Fruit fly (Drosophila melanogaster) whole organism, embryonic: ENCODE measurements around the gene Pnn.

Experiments used
- CG10267 ChIP-seq: fragments of 200-800 bp; sonication (Bioruptor generic); optimal IDR thresholded peaks from 2 replicates; lab custom pipeline; 2018; ENCODE audit warnings: missing biosample characterization, mild to moderate bottlenecking, missing genetic modification characterization, moderate library complexity
- CG10366 ChIP-seq: fragments of 200-800 bp; sonication (Bioruptor generic); IDR thresholded peaks from 2 replicates; pipeline ENCODE4 v1.3.6; 2022; ENCODE audit warnings: missing biosample characterization, missing genetic modification characterization
- CG11398 ChIP-seq: fragments of 200-800 bp; sonication (Bioruptor generic); optimal IDR thresholded peaks from 2 replicates; lab custom pipeline; 2016; ENCODE audit warnings: missing biosample characterization, missing genetic modification characterization
- CG11696 ChIP-seq: fragments of 200-800 bp; sonication (Bioruptor generic); IDR thresholded peaks from 2 replicates; pipeline ENCODE4 v1.3.6; 2022; ENCODE audit warnings: missing biosample characterization, missing genetic modification characterization
- CG12219 ChIP-seq: fragments of 200-800 bp; sonication (Bioruptor generic); optimal IDR thresholded peaks from 3 replicates; lab custom pipeline; 2018; ENCODE audit warnings: missing biosample characterization, mild to moderate bottlenecking, missing genetic modification characterization
- CG12942 ChIP-seq: fragments of 200-800 bp; sonication (Bioruptor generic); optimal IDR thresholded peaks from 3 replicates; lab custom pipeline; 2016; ENCODE audit warnings: missing biosample characterization, missing genetic modification characterization
- CG13775 ChIP-seq: fragments of 200-800 bp; sonication (Bioruptor generic); optimal IDR thresholded peaks from 3 replicates; lab custom pipeline; 2017; ENCODE audit warnings: missing biosample characterization, mild to moderate bottlenecking, missing genetic modification characterization
- CG15011 ChIP-seq: fragments of 200-800 bp; sonication (Bioruptor generic); optimal IDR thresholded peaks from 3 replicates; lab custom pipeline; 2018; ENCODE audit warnings: missing biosample characterization, mild to moderate bottlenecking, missing genetic modification characterization
- CG15073 ChIP-seq: fragments of 200-800 bp; sonication (Bioruptor generic); optimal IDR thresholded peaks from 2 replicates; lab custom pipeline; 2016; ENCODE audit warnings: missing biosample characterization, missing genetic modification characterization
- CG15269 ChIP-seq: fragments of 200-800 bp; sonication (Bioruptor generic); optimal IDR thresholded peaks from 2 replicates; lab custom pipeline; 2018; ENCODE audit warnings: missing biosample characterization, mild to moderate bottlenecking, missing genetic modification characterization, moderate library complexity
- CG17568 ChIP-seq: fragments of 200-800 bp; sonication (Bioruptor generic); optimal IDR thresholded peaks from 2 replicates; lab custom pipeline; 2018; ENCODE audit warnings: missing biosample characterization, mild to moderate bottlenecking, missing genetic modification characterization, moderate library complexity
- CG1792 ChIP-seq: fragments of 200-800 bp; sonication (Bioruptor generic); optimal IDR thresholded peaks from 2 replicates; lab custom pipeline; 2016; ENCODE audit warnings: missing biosample characterization, missing genetic modification characterization
- CG32532 ChIP-seq: fragments of 200-800 bp; sonication (Bioruptor generic); IDR thresholded peaks from 2 replicates; pipeline ENCODE4 v1.3.6; 2022; ENCODE audit warnings: missing biosample characterization, missing genetic modification characterization
- CG3847 ChIP-seq: fragments of 200-800 bp; sonication (Bioruptor generic); IDR thresholded peaks from 2 replicates; pipeline ENCODE4 v1.3.6; 2022; ENCODE audit warnings: missing biosample characterization, missing genetic modification characterization
- CG6654 ChIP-seq: fragments of 200-800 bp; sonication (Bioruptor generic); optimal IDR thresholded peaks from 2 replicates; lab custom pipeline; 2017; ENCODE audit warnings: missing biosample characterization, mild to moderate bottlenecking, missing genetic modification characterization
- CG6813 ChIP-seq: fragments of 200-800 bp; sonication (Bioruptor generic); optimal IDR thresholded peaks from 2 replicates; lab custom pipeline; 2017; ENCODE audit warnings: missing biosample characterization, missing genetic modification characterization, mild to moderate bottlenecking, moderate library complexity, missing genetic modification reagents
- CG7372 ChIP-seq: fragments of 200-800 bp; sonication (Bioruptor generic); IDR thresholded peaks from 2 replicates; pipeline ENCODE4 v1.3.6; 2022; ENCODE audit warnings: missing biosample characterization, missing genetic modification characterization
- CG7928 ChIP-seq: fragments of 200-800 bp; sonication (Bioruptor generic); optimal IDR thresholded peaks from 2 replicates; lab custom pipeline; 2017; ENCODE audit warnings: missing biosample characterization, mild to moderate bottlenecking, missing genetic modification characterization
- CG8281 ChIP-seq: fragments of 200-800 bp; sonication (Bioruptor generic); optimal IDR thresholded peaks from 2 replicates; lab custom pipeline; 2018; ENCODE audit warnings: missing biosample characterization, mild to moderate bottlenecking, missing genetic modification characterization, moderate library complexity
- D ChIP-seq, 2 experiments: fragments of 200-800 bp in 1 of 2; fragments of >200 bp in 1 of 2; sonication (Bioruptor generic) in 1 of 2; optimal IDR thresholded peaks; 2 replicates in 1 of 2; 3 replicates in 1 of 2; lab custom pipeline; 2017; ENCODE audit warnings: mild to moderate bottlenecking in 1 of 2, missing biosample characterization in 1 of 2, missing genetic modification characterization in 1 of 2, missing genetic modification reagents in 1 of 2
- Dll ChIP-seq: fragments of 200-800 bp; sonication (Bioruptor generic); IDR thresholded peaks from 4 replicates; pipeline ENCODE4 v1.3.6; 2022; ENCODE audit warnings: missing biosample characterization, missing genetic modification characterization; ENCODE audit not compliant: partially characterized antibody
- Ets65A ChIP-seq: fragments of 200-800 bp; sonication (Bioruptor generic); peaks from one replicate; lab custom pipeline; 2016; ENCODE audit warnings: missing biosample characterization, missing genetic modification characterization
- Gsc ChIP-seq: fragments of 200-800 bp; sonication (Bioruptor generic); IDR thresholded peaks from 2 replicates; pipeline ENCODE4 v1.3.6; 2022; ENCODE audit warnings: missing biosample characterization, missing genetic modification characterization
- Hand ChIP-seq: fragments of 200-800 bp; sonication (Bioruptor generic); optimal IDR thresholded peaks from 2 replicates; lab custom pipeline; 2017; ENCODE audit warnings: mild to moderate bottlenecking, missing biosample characterization, missing genetic modification reagents, missing genetic modification characterization
- Lim3 ChIP-seq: fragments of 200-800 bp; sonication (Bioruptor generic); IDR thresholded peaks from 2 replicates; pipeline ENCODE4 v1.3.6; 2022; ENCODE audit warnings: missing biosample characterization, missing genetic modification characterization
- Lpt ChIP-seq: fragments of >200 bp; optimal IDR thresholded peaks from 2 replicates; lab custom pipeline; 2018; ENCODE audit warnings: missing biosample characterization, missing genetic modification characterization
- NFAT ChIP-seq: fragments of 200-800 bp; sonication (Bioruptor generic); IDR thresholded peaks from 2 replicates; pipeline ENCODE4 v1.3.6; 2022; ENCODE audit warnings: missing biosample characterization, missing genetic modification characterization
- Nf-YA ChIP-seq: fragments of 200-800 bp; sonication (Bioruptor generic); IDR thresholded peaks from 2 replicates; pipeline ENCODE4 v1.3.6; 2022; ENCODE audit warnings: missing biosample characterization, missing genetic modification characterization
- Nf-YB ChIP-seq: fragments of 200-800 bp; sonication (Bioruptor generic); optimal IDR thresholded peaks from 3 replicates; lab custom pipeline; 2019; ENCODE audit warnings: missing biosample characterization, mild to moderate bottlenecking, missing genetic modification characterization, moderate library complexity
- Scr ChIP-seq: fragments of 200-800 bp; sonication (Bioruptor generic); IDR thresholded peaks from 2 replicates; pipeline ENCODE4 v1.3.6; 2022; ENCODE audit warnings: missing biosample characterization, missing genetic modification characterization; ENCODE audit not compliant: partially characterized antibody
- Sox102F ChIP-seq: fragments of 200-800 bp; sonication (Bioruptor generic); optimal IDR thresholded peaks from 2 replicates; lab custom pipeline; 2018; ENCODE audit warnings: missing biosample characterization, mild to moderate bottlenecking, missing genetic modification characterization, moderate library complexity
- abd-A ChIP-seq: fragments of 200-800 bp; sonication (Bioruptor generic); optimal IDR thresholded peaks from 3 replicates; lab custom pipeline; 2019; ENCODE audit warnings: missing biosample characterization, mild to moderate bottlenecking, missing genetic modification characterization, moderate library complexity
- aop ChIP-seq: fragments of 200-800 bp; sonication (Bioruptor generic); IDR thresholded peaks from 2 replicates; pipeline ENCODE4 v1.3.6; 2022; ENCODE audit warnings: missing biosample characterization, missing genetic modification characterization
- bcd ChIP-seq: fragments of 200-800 bp; sonication (Bioruptor generic); optimal IDR thresholded peaks from 2 replicates; lab custom pipeline; 2017; ENCODE audit warnings: missing biosample characterization, mild to moderate bottlenecking, missing genetic modification characterization
- bigmax ChIP-seq: fragments of 200-800 bp; sonication (Bioruptor generic); optimal IDR thresholded peaks from 2 replicates; lab custom pipeline; 2018; ENCODE audit warnings: missing biosample characterization, mild to moderate bottlenecking, missing genetic modification characterization
- caup ChIP-seq: fragments of 200-800 bp; sonication (Bioruptor generic); optimal IDR thresholded peaks from 3 replicates; lab custom pipeline; 2017; ENCODE audit warnings: missing biosample characterization, mild to moderate bottlenecking, missing genetic modification characterization, moderate library complexity; ENCODE audit not compliant: severe bottlenecking
- cg ChIP-seq: fragments of 200-800 bp; sonication (Bioruptor generic); optimal IDR thresholded peaks from 3 replicates; lab custom pipeline; 2019; ENCODE audit warnings: missing biosample characterization, mild to moderate bottlenecking, missing genetic modification characterization, moderate library complexity
- chn ChIP-seq: fragments of 200-800 bp; sonication (Bioruptor generic); optimal IDR thresholded peaks from 2 replicates; lab custom pipeline; 2016; ENCODE audit warnings: missing biosample characterization, missing genetic modification characterization
- dimm ChIP-seq: fragments of 200-800 bp; sonication (Bioruptor generic); IDR thresholded peaks from 2 replicates; pipeline ENCODE4 v1.3.6; 2022; ENCODE audit warnings: missing biosample characterization, missing genetic modification characterization
- dysf ChIP-seq: fragments of 200-800 bp; sonication (Bioruptor generic); IDR thresholded peaks from 3 replicates; pipeline ENCODE4 v1.3.6; 2022; ENCODE audit warnings: missing biosample characterization, missing genetic modification characterization
- grau ChIP-seq: fragments of 200-800 bp; optimal IDR thresholded peaks from 3 replicates; lab custom pipeline; 2019; ENCODE audit warnings: missing biosample characterization, mild to moderate bottlenecking, missing genetic modification characterization, moderate library complexity
- ken ChIP-seq: fragments of 200-800 bp; sonication (Bioruptor generic); IDR thresholded peaks from 3 replicates; pipeline ENCODE4 v1.3.6; 2022; ENCODE audit warnings: missing biosample characterization, missing genetic modification characterization
- knrl ChIP-seq: fragments of 200-800 bp; sonication (Bioruptor generic); IDR thresholded peaks from 3 replicates; pipeline ENCODE4 v1.3.6; 2022; ENCODE audit warnings: missing biosample characterization, missing genetic modification characterization; ENCODE audit not compliant: partially characterized antibody
- peb ChIP-seq: fragments of 200-800 bp; sonication (Bioruptor generic); IDR thresholded peaks from 2 replicates; pipeline ENCODE4 v1.3.6; 2022; ENCODE audit warnings: missing biosample characterization, missing genetic modification characterization
- pho ChIP-seq: fragments of 200-800 bp; sonication (Bioruptor generic); optimal IDR thresholded peaks from 2 replicates; lab custom pipeline; 2016; ENCODE audit warnings: missing biosample characterization, missing genetic modification characterization
- row ChIP-seq: fragments of 200-800 bp; sonication (Bioruptor generic); IDR thresholded peaks from 3 replicates; pipeline ENCODE4 v1.3.6; 2022; ENCODE audit warnings: missing biosample characterization, missing genetic modification characterization
- sens ChIP-seq: fragments of 200-800 bp; sonication (Bioruptor generic); peaks from one replicate; lab custom pipeline; 2016; ENCODE audit warnings: missing biosample characterization, missing genetic modification characterization
- sr ChIP-seq: fragments of 200-800 bp; sonication (Bioruptor generic); IDR thresholded peaks from 3 replicates; pipeline ENCODE4 v1.3.6; 2022; ENCODE audit warnings: missing biosample characterization, missing genetic modification characterization
- stc ChIP-seq: fragments of 200-800 bp; sonication (Bioruptor generic); IDR thresholded peaks from 2 replicates; pipeline ENCODE4 v1.3.6; 2022; ENCODE audit warnings: missing biosample characterization, missing genetic modification characterization
- tup ChIP-seq: fragments of 200-800 bp; sonication (Bioruptor generic); optimal IDR thresholded peaks from 2 replicates; lab custom pipeline; 2016; ENCODE audit warnings: missing biosample characterization, mild to moderate bottlenecking, missing genetic modification characterization, moderate library complexity

Gene Pnn

dm6 chr3R:9777941-9778360 is 37.3 kb downstream of the Pnn start, which contains the start of gene RpS29 (continued):
- TF ChIP-seq CG10366 (GFP tag; lab: Robert Waterston, UW) (peak; percentile 86), cg (no peak), CG8281 (tag; lab: Kevin White, UChicago) (peak; percentile 8), Hand (GFP tag; lab: Kevin White, UChicago) (peak; percentile 62), Lpt (GFP tag; lab: Kevin White, UChicago) (no peak), sr (GFP tag; lab: Robert Waterston, UW) (peak; percentile 61; the same call in 2 of the 3 replicates), CG10267 (tag; lab: Kevin White, UChicago) (peak; percentile 84), peb (0 out of 2 replicates have a peak, but pooled peaks have one; percentile 17), knrl (GFP tag; lab: Robert Waterston, UW) (peak; percentile 95), CG15269 (tag; lab: Kevin White, UChicago) (peak; percentile 58), aop (peak; percentile 97), Lim3 (GFP tag; lab: Robert Waterston, UW) (peak; percentile 46; the same call in 1 of the 2 replicates), dimm (GFP tag; lab: Robert Waterston, UW) (no peak), Sox102F (GFP tag; lab: Kevin White, UChicago) (peak; percentile 14), dysf (GFP tag; lab: Robert Waterston, UW) (peak; percentile 80), Nf-YA (GFP tag; lab: Robert Waterston, UW) (peak; percentile 59), CG7372 (peak; percentile 77), CG17568 (GFP tag; lab: Kevin White, UChicago) (no peak), CG1792 (GFP tag; lab: Kevin White, UChicago) (peak; percentile 81), CG12942 (GFP tag; lab: Kevin White, UChicago) (peak; percentile 78), CG6813 (GFP tag; lab: Kevin White, UChicago) (peak; percentile 82), CG11696 (GFP tag; lab: Robert Waterston, UW) (no peak), CG15073 (GFP tag; lab: Kevin White, UChicago) (no peak), Dll (GFP tag; lab: Robert Waterston, UW) (peak; percentile 91), Scr (peak; percentile 91), bigmax (peak; percentile 99), Gsc (no peak), sens (GFP tag; lab: Kevin White, UChicago) (peak; percentile 95), grau (tag; lab: Kevin White, UChicago) (peak; percentile 76), bcd (GFP tag; lab: Kevin White, UChicago) (peak; percentile 85), CG32532 (GFP tag; lab: Robert Waterston, UW) (peak; percentile 89), D (optimal IDR thresholded peaks at IDR 0.05; lab: Kevin White, UChicago) (no peak), D (GFP tag; optimal IDR thresholded peaks at IDR 0.05; lab: Kevin White, UChicago) (peak; percentile 60), CG11398 (GFP tag; lab: Kevin White, UChicago) (peak; percentile 65), caup (GFP tag; lab: Kevin White, UChicago) (peak; percentile 92), Nf-YB (GFP tag; lab: Kevin White, UChicago) (peak; percentile 49), CG12219 (GFP tag; lab: Kevin White, UChicago) (peak; percentile 56), stc (GFP tag; lab: Robert Waterston, UW) (peak; percentile 71), CG15011 (GFP tag; lab: Kevin White, UChicago) (peak; percentile 49), NFAT (peak; percentile 94), CG13775 (GFP tag; lab: Kevin White, UChicago) (peak; percentile 77), CG3847 (GFP tag; lab: Robert Waterston, UW) (peak; percentile 97), CG7928 (GFP tag; lab: Kevin White, UChicago) (peak; percentile 74), Ets65A (peak; percentile 99), CG6654 (GFP tag; lab: Kevin White, UChicago) (peak; percentile 1), tup (GFP tag; lab: Kevin White, UChicago) (peak; percentile 45), ken (GFP tag; lab: Robert Waterston, UW) (peak; percentile 92), pho (GFP tag; lab: Kevin White, UChicago) (peak; percentile 89), row (GFP tag; lab: Robert Waterston, UW) (peak; percentile 75), abd-A (tag; lab: Kevin White, UChicago) (no peak), chn (GFP tag; lab: Kevin White, UChicago) (peak; percentile 82)
